Worm (Caenorhabditis elegans): Measurements from ENCODE around the gene flr-1.

flr-1 gene

ce11 chrX:13448665-13449099, 7.7 kb downstream of the flr-1 start (continued):
- peak; percentile 77 for TF ChIP-seq rcor-1 (GFP tag; IDR thresholded peaks at IDR 0.05)
- TF ChIP-seq nhr-90 (tag; optimal IDR thresholded peaks at IDR 0.05): peak; percentile 92
- TF ChIP-seq F52B5.7 (tag; optimal IDR thresholded peaks at IDR 0.05): peak; percentile 62
- TF ChIP-seq lsy-27 (tag; optimal IDR thresholded peaks at IDR 0.05; ENCODE audit: borderline replicate concordance, insufficient read depth): peak; percentile 56
- TF ChIP-seq nhr-27 (tag; optimal IDR thresholded peaks at IDR 0.05): peak; percentile 51
- peak; percentile 77 for TF ChIP-seq athp-1 (tag; optimal IDR thresholded peaks at IDR 0.05)
- peak; percentile 20 for TF ChIP-seq ccch-3 (GFP tag; optimal IDR thresholded peaks at IDR 0.05)
- TF ChIP-seq bed-2 (GFP tag; IDR thresholded peaks at IDR 0.05): 0 out of 2 replicates have a peak, but pooled peaks have one; percentile 7
- peak; percentile 14 for TF ChIP-seq unc-130 (GFP tag; optimal IDR thresholded peaks at IDR 0.05)
- peak; percentile 78 for TF ChIP-seq F57A8.1 (GFP tag; optimal IDR thresholded peaks at IDR 0.05)
- TF ChIP-seq lin-40 (tag; optimal IDR thresholded peaks at IDR 0.05): peak; percentile 87
- TF ChIP-seq madf-10 (tag; optimal IDR thresholded peaks at IDR 0.05): peak; percentile 88
- peak; percentile 84; the same call in 1 of the 2 replicates for TF ChIP-seq lin-26 (GFP tag; IDR thresholded peaks at IDR 0.05)
- TF ChIP-seq lir-1 (GFP tag; conservative IDR thresholded peaks at IDR 0.05): peak; percentile 48; the same call in 1 of the 2 replicates
- peak; percentile 89 for TF ChIP-seq egl-44 (GFP tag; IDR thresholded peaks at IDR 0.05)
- peak; percentile 96 for TF ChIP-seq him-1 (tag; optimal IDR thresholded peaks at IDR 0.05)
- TF ChIP-seq T26A5.8 (tag; optimal IDR thresholded peaks at IDR 0.05): peak; percentile 89
- peak; percentile 66 for TF ChIP-seq snpc-4 (GFP tag; optimal IDR thresholded peaks at IDR 0.05)
- TF ChIP-seq snpc-4 (tag; optimal IDR thresholded peaks at IDR 0.05): peak in 3 of 4 experiments; percentile 68 to 80 (median 80)
- peak; percentile 74 for TF ChIP-seq attf-5 (GFP tag; optimal IDR thresholded peaks at IDR 0.05)
- peak; percentile 80 for TF ChIP-seq F23B12.7 (tag; optimal IDR thresholded peaks at IDR 0.05; ENCODE audit: insufficient read depth)
- TF ChIP-seq hmg-1.2 (GFP tag; IDR thresholded peaks at IDR 0.05): peak; percentile 84
- 0 out of 2 replicates have a peak, but pooled peaks have one; percentile 21 for TF ChIP-seq ztf-28 (GFP tag; IDR thresholded peaks at IDR 0.05)
- peak; percentile 79 for TF ChIP-seq gei-17 (GFP tag; optimal IDR thresholded peaks at IDR 0.05)
- TF ChIP-seq rpc-1 (optimal IDR thresholded peaks at IDR 0.05): peak; percentile 94
- TF ChIP-seq rpc-1 (tag; optimal IDR thresholded peaks at IDR 0.05): peak; percentile 97
- TF ChIP-seq die-1 (tag; optimal IDR thresholded peaks at IDR 0.05): peak; percentile 95
- TF ChIP-seq T07F8.4 (tag; optimal IDR thresholded peaks at IDR 0.05): peak; percentile 75
- peak; percentile 77 to 79 for TF ChIP-seq rec-8 (tag; optimal IDR thresholded peaks at IDR 0.05)
- peak; percentile 98 for TF ChIP-seq B0261.1 (tag; optimal IDR thresholded peaks at IDR 0.05)
- TF ChIP-seq F10E7.11 (tag; optimal IDR thresholded peaks at IDR 0.05): peak; percentile 64
- peak; percentile 72 for TF ChIP-seq hrde-1 (tag; optimal IDR thresholded peaks at IDR 0.05; ENCODE audit: borderline replicate concordance)
- TF ChIP-seq K12H6.12 (tag; optimal IDR thresholded peaks at IDR 0.05): peak; percentile 69
- TF ChIP-seq lin-35 (GFP tag; optimal IDR thresholded peaks at IDR 0.05): peak in 1 of 3 experiments; percentile 67
- peak; percentile 19 for TF ChIP-seq ceh-79 (tag; optimal IDR thresholded peaks at IDR 0.05)
- peak; percentile 83 for TF ChIP-seq Y56A3A.18 (GFP tag; IDR thresholded peaks at IDR 0.05)
- peak; percentile 50; the same call in 1 of the 2 replicates for TF ChIP-seq attf-6 (GFP tag; IDR thresholded peaks at IDR 0.05)
- 0 out of 2 replicates have a peak, but pooled peaks have one; percentile 21 for TF ChIP-seq C06A6.2 (GFP tag; conservative IDR thresholded peaks at IDR 0.05)
- peak; percentile 76 for TF ChIP-seq ztf-18 (tag; optimal IDR thresholded peaks at IDR 0.05)
- 0 out of 2 replicates have a peak, but pooled peaks have one; percentile 55 for TF ChIP-seq aptf-2 (GFP tag; conservative IDR thresholded peaks at IDR 0.05)
- TF ChIP-seq ceh-27 (GFP tag; optimal IDR thresholded peaks at IDR 0.05): peak; percentile 62
- TF ChIP-seq lin-54 (GFP tag; optimal IDR thresholded peaks at IDR 0.05): peak; percentile 52
- TF ChIP-seq tlf-1 (GFP tag; optimal IDR thresholded peaks at IDR 0.05): peak; percentile 54
- TF ChIP-seq ceh-91 (GFP tag; IDR thresholded peaks at IDR 0.05): 0 out of 2 replicates have a peak, but pooled peaks have one; percentile 37
- peak; percentile 77; the same call in 1 of the 2 replicates for TF ChIP-seq B0336.3 (GFP tag; IDR thresholded peaks at IDR 0.05)
- TF ChIP-seq nhr-179 (tag; optimal IDR thresholded peaks at IDR 0.05): peak; percentile 71
- peak; percentile 89 for TF ChIP-seq chd-7 (tag; optimal IDR thresholded peaks at IDR 0.05)

Measured in whole organism, young adult.